2 fruit fly cellular contexts compared by ENCODE assay signal in genomic region chr3L:11973690-11974089, dm6.
TF ChIP-seq lines count a peak whose summit lies in the region.

Gene CG42397, minus strand, starts transcription at chr3L:11973790.

- no peak for TF ChIP-seq CTCF in whole organism, embryonic (GFP tag; optimal IDR thresholded peaks at IDR 0.05; lab: Kevin White, UChicago)

TF ChIP-seq in whole organism, adult, 20 proteins besides CTCF, POLR2A, EP300 and RAD21:
- TF ChIP-seq CG14711 (tag; optimal IDR thresholded peaks at IDR 0.05; lab: Kevin White, UChicago) (peak; percentile 39), CG7101 (tag; optimal IDR thresholded peaks at IDR 0.05; lab: Kevin White, UChicago) (peak; percentile 29), bab1 (GFP tag; optimal IDR thresholded peaks at IDR 0.05; lab: Kevin White, UChicago) (no peak), CG33017 (tag; optimal IDR thresholded peaks at IDR 0.05; lab: Kevin White, UChicago) (peak; percentile 23)
TF ChIP-seq in whole organism, adult: peak in this region for 3.

TF ChIP-seq in whole organism, embryonic, 481 proteins besides CTCF, POLR2A, EP300 and RAD21:
- TF ChIP-seq CG10431 (GFP tag; optimal IDR thresholded peaks at IDR 0.05; lab: Kevin White, UChicago), result no peak
- TF ChIP-seq wdn (GFP tag; IDR thresholded peaks at IDR 0.05; lab: Robert Waterston, UW), result no peak
- TF ChIP-seq esg (GFP tag; conservative IDR thresholded peaks at IDR 0.05; lab: Robert Waterston, UW), result no peak
- TF ChIP-seq D19B (GFP tag; optimal IDR thresholded peaks at IDR 0.05; lab: Kevin White, UChicago), result peak; percentile 39
- no peak for TF ChIP-seq Awh (GFP tag; IDR thresholded peaks at IDR 0.05; lab: Robert Waterston, UW)
- TF ChIP-seq chif (GFP tag; optimal IDR thresholded peaks at IDR 0.05; lab: Kevin White, UChicago), result no peak
